Worm (Caenorhabditis elegans): ENCODE results near the gene Y53G8AL.4.

ce11 chrIII:3273141-3273540, 22.7 kb upstream of the Y53G8AL.4 start:
- TF ChIP-seq snpc-4 (tag; optimal IDR thresholded peaks at IDR 0.05) (no peak), skn-1 (tag; optimal IDR thresholded peaks at IDR 0.05) (no peak), elt-1 (tag; optimal IDR thresholded peaks at IDR 0.05) (no peak), nhr-23 (tag; optimal IDR thresholded peaks at IDR 0.05) (peak; percentile 20), mdl-1 (tag; optimal IDR thresholded peaks at IDR 0.05) (no peak), daf-12 (tag; optimal IDR thresholded peaks at IDR 0.05) (no peak), R02D3.7 (tag; optimal IDR thresholded peaks at IDR 0.05) (no peak), lin-15B (tag; optimal IDR thresholded peaks at IDR 0.05) (no peak), elt-2 (tag; optimal IDR thresholded peaks at IDR 0.05) (no peak), unc-62 (GFP tag; optimal IDR thresholded peaks at IDR 0.05) (no peak)

All from whole organism, L3 larva.